Fruit fly (Drosophila melanogaster): ENCODE results near the gene CG14455.
"Not testable (repeated sequence)": the region's sequence is repeated elsewhere in the genome, so short reads cannot be mapped to it uniquely, and the experiment has no call there.

CG14455 gene

DNA sequence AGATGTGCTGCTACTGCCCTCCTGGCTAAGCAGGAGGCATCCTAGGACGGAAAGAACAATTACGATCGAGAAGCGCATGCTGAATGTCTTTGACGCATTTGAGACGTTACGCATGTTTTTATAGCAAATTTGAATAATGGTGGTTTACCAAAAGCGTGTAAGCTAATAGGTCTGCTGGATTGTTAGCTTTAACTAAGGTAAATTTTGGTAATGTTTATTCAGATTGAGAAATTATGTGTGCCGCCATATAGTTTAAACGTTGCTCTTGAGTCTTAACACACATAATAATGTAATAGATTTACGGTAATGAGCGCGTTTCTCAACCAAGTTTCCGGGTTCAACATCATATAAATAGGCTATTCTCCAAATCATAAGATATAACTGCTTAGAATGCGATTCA, 6.8 kb upstream of the CG14455 start, which contains the start of the genes CG12546 and CG14453:
Gene CG12546 (minus strand): TSS at position 101 of the 400 bp plus-strand sequence.
Gene CG14453 (plus strand): TSS at position 372 of the 400 bp plus-strand sequence.
- TF ChIP-seq CG17801 (GFP tag; optimal IDR thresholded peaks at IDR 0.05; ENCODE audit: partially characterized antibody): no peak

DNA sequence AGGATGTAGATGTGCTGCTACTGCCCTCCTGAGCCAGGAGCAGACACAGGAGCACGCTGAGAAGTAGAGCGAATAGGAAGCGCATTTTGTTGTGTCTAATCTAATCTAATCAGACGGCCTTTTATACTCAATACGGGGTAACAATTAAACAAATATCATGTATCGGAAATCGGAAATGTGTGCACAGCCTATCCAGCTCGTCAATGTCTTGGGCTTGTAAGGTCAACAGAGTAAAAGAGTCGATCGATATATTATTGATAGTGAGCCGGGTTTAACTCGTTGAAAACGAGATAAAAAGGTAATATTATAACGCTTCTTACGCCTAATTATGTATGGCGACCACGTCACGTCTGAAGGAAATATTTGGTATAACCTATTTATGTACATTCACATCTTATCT, 5.5 kb upstream of the CG14455 start, which contains the start of gene CG14454:
Gene CG14454 (minus strand): TSS at position 101 of the 400 bp plus-strand sequence.
- TF ChIP-seq CG17801 (GFP tag; optimal IDR thresholded peaks at IDR 0.05; ENCODE audit: partially characterized antibody): not testable (repeated sequence)

DNA sequence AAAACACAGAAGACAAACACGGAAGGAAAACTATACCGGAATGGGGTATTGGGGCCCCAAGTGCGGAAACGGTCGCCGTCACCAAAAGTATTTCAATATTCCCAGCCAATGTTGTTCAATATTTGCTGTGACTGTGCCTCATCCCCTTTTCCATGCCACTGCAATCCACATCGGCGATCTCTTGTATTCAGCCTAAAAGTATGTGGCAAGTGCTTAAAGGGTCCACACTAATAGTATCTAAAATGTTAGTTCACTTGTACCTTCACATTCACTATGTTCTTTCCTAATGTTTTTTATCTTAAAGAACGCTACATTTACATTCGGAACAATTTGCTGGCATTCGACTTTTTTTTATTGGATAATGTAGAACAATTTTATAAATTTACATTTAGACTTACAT, 6.0 kb downstream of the CG14455 start:
- TF ChIP-seq CG17801 (GFP tag; optimal IDR thresholded peaks at IDR 0.05; ENCODE audit: partially characterized antibody): no peak

DNA sequence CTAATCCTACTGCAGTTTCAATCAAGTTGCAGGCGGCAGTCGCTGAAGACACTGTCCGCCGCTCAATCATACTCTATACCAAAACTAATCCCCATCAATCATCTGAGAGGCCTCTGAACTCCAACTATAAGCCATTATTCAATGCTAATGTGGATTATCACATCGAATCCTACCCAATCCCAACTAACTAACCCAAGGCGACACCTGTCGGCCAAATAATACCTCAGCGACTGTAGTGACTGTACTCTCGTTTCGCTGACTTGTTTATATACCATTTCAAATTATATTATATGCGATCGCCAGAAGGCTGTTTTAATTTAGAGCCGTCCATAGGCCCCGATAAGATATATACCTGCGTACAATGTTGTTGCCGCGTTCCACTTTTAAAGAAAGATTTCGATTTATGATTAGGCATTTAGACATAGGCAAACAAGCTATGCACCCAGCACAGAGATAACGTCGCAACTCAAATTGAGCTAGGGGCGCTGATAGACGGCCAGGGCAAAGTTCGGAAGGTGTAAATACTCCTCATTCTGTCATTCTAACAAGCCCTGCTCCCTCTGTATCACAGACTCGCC, 15.1 kb downstream of the CG14455 start:
- TF ChIP-seq CG17801 (GFP tag; optimal IDR thresholded peaks at IDR 0.05; ENCODE audit: partially characterized antibody): no peak

DNA sequence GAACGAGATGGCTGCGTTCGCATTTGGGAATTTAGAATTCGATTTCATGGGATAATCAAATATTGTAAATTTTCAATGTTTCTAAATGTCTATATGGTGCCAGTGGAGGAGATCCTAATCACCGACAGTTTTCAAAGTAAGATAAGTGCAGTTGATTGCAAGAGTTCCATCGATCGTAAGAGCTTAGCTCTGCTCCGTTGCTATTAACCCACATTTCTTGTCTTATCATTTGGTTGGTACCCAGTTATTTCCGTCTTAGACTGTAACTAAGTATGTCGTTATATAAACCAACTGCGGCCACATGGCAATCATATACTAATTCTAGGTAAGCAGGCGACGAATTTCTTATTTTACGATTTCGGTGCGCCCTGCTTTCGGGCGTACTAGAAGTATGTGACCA, 16.7 kb downstream of the CG14455 start:
- no peak for TF ChIP-seq CG17801 (GFP tag; optimal IDR thresholded peaks at IDR 0.05; ENCODE audit: partially characterized antibody)

DNA sequence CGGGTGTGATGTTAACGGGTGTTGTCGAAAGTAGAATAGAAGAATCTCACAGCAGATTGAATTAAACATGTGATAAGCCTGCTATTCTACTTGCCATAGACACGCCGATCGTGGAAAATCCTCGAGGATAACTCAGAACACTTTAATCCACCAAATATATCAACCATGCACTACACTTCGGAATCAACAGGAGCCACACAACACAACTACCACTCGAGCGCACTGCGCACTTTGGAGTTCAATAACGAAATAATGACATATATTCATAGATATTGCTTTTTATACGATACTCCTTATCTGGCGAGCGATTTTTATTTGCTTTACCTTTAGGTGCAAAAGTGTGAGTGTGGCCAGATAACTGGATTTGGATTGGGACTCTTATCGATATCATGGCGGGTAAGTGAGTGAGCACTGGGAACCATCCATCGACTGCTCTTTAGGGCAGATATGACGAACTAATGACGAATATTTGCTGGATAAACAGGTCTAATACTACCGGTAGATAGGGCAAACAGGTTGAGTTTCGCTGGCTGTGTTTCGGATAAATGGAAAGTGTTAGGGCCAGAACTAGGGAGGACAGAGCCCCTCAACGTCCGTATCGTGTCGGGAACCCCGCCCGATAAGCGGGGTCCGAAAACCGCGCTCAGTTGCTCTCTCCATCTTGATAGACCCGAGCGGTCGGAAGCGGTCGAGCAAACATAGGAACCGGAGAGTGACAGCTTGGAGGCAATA, 17.4 kb downstream of the CG14455 start, which contains the start of gene Jhbp6:
Gene Jhbp6 (plus strand): TSS at position 682 of the 732 bp plus-strand sequence.
- TF ChIP-seq CG17801 (GFP tag; optimal IDR thresholded peaks at IDR 0.05; ENCODE audit: partially characterized antibody): no peak

DNA sequence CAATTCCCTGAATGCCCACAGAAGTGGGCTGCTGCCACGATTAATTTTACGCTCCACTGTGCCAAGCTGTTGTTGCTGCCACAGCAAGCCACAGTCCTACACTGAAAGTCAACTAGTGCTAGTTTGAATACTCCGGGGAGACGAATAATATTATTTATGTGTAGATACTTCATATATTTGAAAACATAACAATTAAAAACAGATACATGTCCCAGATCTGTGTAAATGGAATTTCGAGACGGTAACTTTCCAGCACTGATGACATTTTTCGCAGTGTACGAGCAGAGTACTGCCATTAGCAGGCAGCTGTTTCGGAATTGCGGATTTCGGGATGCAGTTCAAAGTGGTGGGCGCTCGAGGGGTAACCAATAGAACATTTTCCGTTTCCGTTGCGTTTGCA, 21.8 kb downstream of the CG14455 start:
- no peak for TF ChIP-seq CG17801 (GFP tag; optimal IDR thresholded peaks at IDR 0.05; ENCODE audit: partially characterized antibody)

DNA sequence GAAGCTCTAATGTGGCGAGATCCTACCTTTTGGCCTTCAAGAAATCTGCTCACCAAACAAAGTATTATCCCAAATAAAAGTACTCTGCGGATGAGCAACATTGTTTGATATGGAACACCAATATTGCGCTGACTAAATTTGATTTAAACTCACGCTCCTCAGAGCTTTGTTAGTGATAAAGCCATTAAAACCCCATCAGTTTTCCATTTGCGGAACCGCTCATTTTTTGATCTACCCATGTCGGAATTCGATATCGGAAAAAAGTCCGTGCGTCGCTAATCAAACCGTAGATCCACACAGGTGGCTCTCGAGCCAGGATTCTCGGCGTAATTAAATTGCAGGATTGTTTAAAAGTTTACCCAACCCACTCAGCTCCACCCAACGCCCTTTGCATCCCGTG, 34.5 kb downstream of the CG14455 start, which contains the start of gene CG33772:
Gene CG33772 (minus strand): TSS at position 101 of the 400 bp plus-strand sequence.
- no peak for TF ChIP-seq CG17801 (GFP tag; optimal IDR thresholded peaks at IDR 0.05; ENCODE audit: partially characterized antibody)

DNA sequence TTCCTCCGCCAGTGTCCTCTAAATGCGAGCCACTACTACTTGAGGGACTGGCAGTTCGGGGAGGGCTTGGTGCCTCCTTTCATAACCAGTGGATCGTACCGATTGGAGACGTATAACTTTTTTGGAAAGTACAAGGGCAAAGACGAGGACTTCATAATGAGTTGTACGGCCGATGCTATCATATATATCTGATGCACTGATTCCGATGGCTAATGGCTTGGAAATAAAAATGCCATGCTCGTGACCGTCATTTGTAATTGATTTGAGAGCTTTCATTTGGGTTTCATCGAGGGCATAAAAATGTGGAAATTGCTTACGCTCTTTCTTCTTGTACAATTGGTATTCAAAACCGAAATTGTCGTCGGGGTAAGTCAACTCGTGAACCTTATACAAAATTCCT, 37.8 kb downstream of the CG14455 start, which contains the start of gene CG33771:
Gene CG33771 (plus strand): TSS at position 301 of the 400 bp plus-strand sequence.
- TF ChIP-seq CG17801 (GFP tag; optimal IDR thresholded peaks at IDR 0.05; ENCODE audit: partially characterized antibody): no peak

DNA sequence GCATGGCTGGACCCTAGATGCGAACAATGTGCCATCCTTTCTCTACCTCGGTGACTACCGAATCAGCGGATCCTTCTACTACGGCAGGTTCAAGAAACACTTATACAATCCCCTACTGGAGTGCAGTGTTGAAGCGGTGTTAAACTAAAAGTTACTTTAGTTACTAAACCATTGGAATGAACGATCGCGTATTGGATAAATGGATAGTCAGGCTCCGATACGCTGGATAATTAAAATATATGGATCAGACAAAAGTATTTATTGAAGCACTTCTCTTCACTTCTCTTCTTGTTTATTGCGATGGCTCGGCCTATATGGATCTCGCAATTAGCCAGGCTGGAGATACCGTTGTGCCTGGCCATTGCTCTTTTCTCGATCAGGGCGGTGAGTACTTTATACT, 38.5 kb downstream of the CG14455 start, which contains the start of gene CG33770:
Gene CG33770 (plus strand): TSS at position 301 of the 400 bp plus-strand sequence.
- TF ChIP-seq CG17801 (GFP tag; optimal IDR thresholded peaks at IDR 0.05; ENCODE audit: partially characterized antibody): no peak

DNA sequence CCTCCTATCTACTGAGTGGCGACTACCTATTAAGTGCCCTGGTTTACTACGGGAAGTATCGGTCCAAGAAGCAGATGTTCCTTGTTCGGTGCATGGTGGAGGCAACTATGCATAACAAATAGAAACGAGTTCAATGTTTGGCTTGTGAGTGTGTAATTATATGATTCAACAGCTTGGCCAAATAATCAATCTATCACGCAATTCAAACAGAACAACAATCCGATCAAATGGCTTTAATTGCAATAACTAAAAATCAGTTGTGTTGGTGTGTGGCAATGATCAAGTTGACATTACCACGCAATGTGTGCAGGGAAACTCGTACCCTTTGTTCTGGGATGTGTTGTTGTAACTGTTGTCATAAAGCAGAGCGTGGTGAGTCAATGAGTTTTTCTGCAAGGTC, 39.3 kb downstream of the CG14455 start, which contains the start of gene CG33769:
Gene CG33769 (plus strand): TSS at position 301 of the 400 bp plus-strand sequence.
- no peak for TF ChIP-seq CG17801 (GFP tag; optimal IDR thresholded peaks at IDR 0.05; ENCODE audit: partially characterized antibody)

DNA sequence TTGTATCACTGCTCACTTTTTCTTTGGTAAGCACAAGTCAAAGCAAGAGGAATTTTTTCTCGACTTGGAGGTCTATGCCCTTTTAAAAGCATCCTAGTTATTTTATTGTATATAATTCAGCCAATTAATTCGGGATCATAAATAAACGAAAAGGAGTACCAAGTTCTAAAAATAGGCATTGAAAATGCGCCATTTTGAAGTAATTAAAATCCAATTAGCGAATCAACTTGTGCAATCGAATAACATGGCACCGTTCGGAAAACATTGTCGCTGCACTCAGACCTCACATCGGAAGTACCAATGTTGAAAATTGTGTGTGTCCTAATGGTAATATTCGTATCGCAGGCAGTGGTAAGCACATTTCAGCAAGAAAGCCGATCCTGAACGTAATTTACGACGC, 40.0 kb downstream of the CG14455 start, which contains the start of gene CG33768:
Gene CG33768 (plus strand): TSS at position 301 of the 400 bp plus-strand sequence.
- TF ChIP-seq CG17801 (GFP tag; optimal IDR thresholded peaks at IDR 0.05; ENCODE audit: partially characterized antibody): no peak

DNA sequence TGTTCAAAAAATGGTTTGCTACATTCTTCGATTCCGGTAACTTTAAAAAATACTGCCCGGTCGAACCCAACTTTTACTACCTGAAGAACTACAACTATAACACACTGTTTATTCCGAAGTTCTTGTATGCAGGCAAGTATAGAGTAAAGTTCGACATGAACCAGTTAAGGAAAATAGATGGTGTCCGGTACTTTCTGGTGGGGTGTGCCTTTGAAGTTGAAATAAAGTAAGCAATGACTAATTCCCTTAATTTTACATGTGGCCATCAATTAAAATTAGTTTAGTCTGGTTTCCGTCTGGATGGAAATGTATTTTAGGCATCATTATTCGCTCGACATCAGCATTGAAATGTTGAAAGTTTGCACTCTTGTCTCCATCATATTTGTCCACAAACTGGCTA, 40.9 kb downstream of the CG14455 start, which contains the start of gene CG33767:
Gene CG33767 (plus strand): TSS at position 301 of the 400 bp plus-strand sequence.
- no peak for TF ChIP-seq CG17801 (GFP tag; optimal IDR thresholded peaks at IDR 0.05; ENCODE audit: partially characterized antibody)

DNA sequence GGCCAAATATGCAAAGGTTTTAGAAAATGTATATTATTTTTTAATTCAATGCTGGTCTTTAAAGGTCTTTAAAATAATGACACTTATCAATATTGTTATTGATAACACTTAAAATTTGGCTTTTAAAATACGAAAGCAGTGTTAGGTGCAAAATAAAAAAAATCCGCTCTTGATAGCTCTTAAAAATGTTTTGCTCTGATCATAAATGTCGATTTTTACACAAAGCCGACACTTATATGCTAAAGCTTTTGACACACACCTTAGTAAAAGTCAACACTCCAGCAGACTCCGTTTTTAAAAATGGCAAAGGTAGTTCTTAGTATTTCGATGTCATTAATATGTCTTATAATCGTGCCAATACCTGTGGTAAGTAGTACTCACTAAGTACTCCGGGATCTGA, 41.6 kb downstream of the CG14455 start, which contains the start of gene CG33766:
Gene CG33766 (plus strand): TSS at position 301 of the 400 bp plus-strand sequence.
- no peak for TF ChIP-seq CG17801 (GFP tag; optimal IDR thresholded peaks at IDR 0.05; ENCODE audit: partially characterized antibody)

DNA sequence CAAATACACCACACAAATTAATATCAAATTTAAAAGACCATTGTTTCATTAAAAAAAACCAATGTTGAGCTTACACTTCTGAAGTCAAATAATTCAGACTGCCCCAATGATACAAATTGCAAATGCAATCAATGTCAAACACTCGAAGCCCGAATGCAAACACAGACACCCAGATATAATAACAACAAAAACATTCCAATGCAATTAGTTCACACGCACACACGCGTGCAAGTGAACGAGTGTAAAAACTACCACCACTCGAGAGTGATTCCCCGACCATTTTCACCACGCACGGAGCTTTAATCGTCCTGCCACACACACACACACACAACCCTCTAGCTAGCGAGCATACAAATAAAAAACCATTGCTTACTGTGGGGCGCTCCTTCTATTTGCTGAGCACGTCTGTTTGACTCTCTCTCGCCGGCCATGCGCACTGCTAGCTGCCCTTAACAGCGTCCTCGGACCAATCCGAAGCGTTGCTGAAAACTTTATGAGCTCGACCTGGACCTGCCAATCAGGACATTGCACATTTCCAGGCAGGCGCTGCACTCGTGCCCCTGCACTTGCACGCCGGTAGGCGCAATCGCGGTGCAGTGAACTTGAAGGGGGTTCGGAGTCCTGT, 44.5 kb downstream of the CG14455 start:
- TF ChIP-seq CG17801 (GFP tag; optimal IDR thresholded peaks at IDR 0.05; ENCODE audit: partially characterized antibody): no peak

All from ovary, adult (tissue).